Worm (Caenorhabditis elegans) whole organism, L1 larva: ENCODE data around the gene unc-24.
"Not testable (repeated sequence)": the region's sequence is repeated elsewhere in the genome, so short reads cannot be mapped to it uniquely, and the experiment has no call there.

Source experiments
- aly-2 ChIP-seq: fragments of 150-350 bp; optimal IDR thresholded peaks from 2 replicates; lab custom pipeline; 2014; ENCODE audit warnings: missing biosample characterization, missing genetic modification characterization
- dsc-1 ChIP-seq: sonication (generic microtip); optimal IDR thresholded peaks from 2 replicates; lab custom pipeline; 2016; ENCODE audit warnings: mild to moderate bottlenecking, missing genetic modification characterization, missing compliant biosample characterization
- efl-1 ChIP-seq, 4 experiments: fragments of 150-350 bp; optimal IDR thresholded peaks in 3 of 4; peaks in 1 of 4; 1 replicate in 1 of 4; 2 replicates in 3 of 4; lab custom pipeline; 2014; ENCODE audit warnings: missing biosample characterization in 2 of 4, missing genetic modification characterization in 2 of 4, missing genetic modification reagents in 2 of 4
- lin-13 ChIP-seq: fragments of 150-350 bp; optimal IDR thresholded peaks from 2 replicates; lab custom pipeline; 2014; ENCODE audit warnings: missing biosample characterization, missing genetic modification reagents, missing genetic modification characterization
- lin-14 ChIP-seq: fragments of 200-800 bp; sonication (Bioruptor generic); optimal IDR thresholded peaks from 2 replicates; lab custom pipeline; 2018; ENCODE audit warnings: mild to moderate bottlenecking, missing genetic modification characterization, moderate library complexity, missing compliant biosample characterization
- lin-39 ChIP-seq: fragments of 150-350 bp; optimal IDR thresholded peaks from 2 replicates; lab custom pipeline; 2014; ENCODE audit warnings: missing biosample characterization, missing genetic modification reagents, missing genetic modification characterization
- lir-3 ChIP-seq: sonication (generic microtip); optimal IDR thresholded peaks from 2 replicates; lab custom pipeline; 2016; ENCODE audit warnings: mild to moderate bottlenecking, missing genetic modification characterization, moderate library complexity, missing compliant biosample characterization; ENCODE audit not compliant: poor library complexity
- snpc-4 ChIP-seq: fragments of 150-350 bp; optimal IDR thresholded peaks from 2 replicates; lab custom pipeline; 2014; ENCODE audit warnings: missing biosample characterization, missing genetic modification characterization
- unc-130 ChIP-seq: fragments of 150-350 bp; optimal IDR thresholded peaks from 2 replicates; lab custom pipeline; 2017; ENCODE audit warnings: missing biosample characterization, missing genetic modification characterization, inconsistent platforms
- zag-1 ChIP-seq: fragments of 150-350 bp; optimal IDR thresholded peaks from 2 replicates; lab custom pipeline; 2014; ENCODE audit warnings: missing biosample characterization, missing genetic modification characterization

- TF ChIP-seq snpc-4 (tag; lab: Kevin White, UChicago); lin-14 (GFP tag; lab: Kevin White, UChicago); unc-130 (tag; lab: Kevin White, UChicago); aly-2 (tag; lab: Kevin White, UChicago); lin-13 (GFP tag; lab: Kevin White, UChicago); zag-1 (tag; lab: Kevin White, UChicago); lir-3 (tag; lab: Kevin White, UChicago); lin-39 (tag; lab: Kevin White, UChicago): not testable (repeated sequence)
- TF ChIP-seq dsc-1 (tag; lab: Kevin White, UChicago) (peak; percentile 0), efl-1 (optimal IDR thresholded peaks at IDR 0.05; lab: Kevin White, UChicago) (peak; percentile 28 to 35), efl-1 (GFP tag; optimal IDR thresholded peaks at IDR 0.05 in 1 of 2; lab: Kevin White, UChicago) (peak; percentile 16 to 88)
Measured at ce11 chrIV:7948290-7948689, 31.4 kb upstream of the unc-24 start, which contains the start of gene mcm-3AP.
